Fruit fly (Drosophila melanogaster) whole organism, embryonic: ENCODE results near the gene CG3662.

Experiments
- Asciz ChIP-seq: fragments of 200-800 bp; sonication (Bioruptor generic); optimal IDR thresholded peaks from 2 replicates; lab custom pipeline; 2017; ENCODE audit warnings: missing biosample characterization, mild to moderate bottlenecking, missing genetic modification characterization, missing genetic modification reagents
- Atf6 ChIP-seq: fragments of 200-800 bp; sonication (Bioruptor generic); IDR thresholded peaks from 2 replicates; pipeline ENCODE4 v1.3.6; 2022; ENCODE audit warnings: missing biosample characterization, missing genetic modification characterization
- CG15011 ChIP-seq: fragments of 200-800 bp; sonication (Bioruptor generic); optimal IDR thresholded peaks from 3 replicates; lab custom pipeline; 2018; ENCODE audit warnings: missing biosample characterization, mild to moderate bottlenecking, missing genetic modification characterization
- CG7987 ChIP-seq: fragments of 200-800 bp; sonication (Bioruptor generic); optimal IDR thresholded peaks from 2 replicates; lab custom pipeline; 2018; ENCODE audit warnings: missing biosample characterization, mild to moderate bottlenecking, missing genetic modification characterization, moderate library complexity
- CG8478 ChIP-seq: fragments of >200 bp; optimal IDR thresholded peaks from 2 replicates; lab custom pipeline; 2018

DNA sequence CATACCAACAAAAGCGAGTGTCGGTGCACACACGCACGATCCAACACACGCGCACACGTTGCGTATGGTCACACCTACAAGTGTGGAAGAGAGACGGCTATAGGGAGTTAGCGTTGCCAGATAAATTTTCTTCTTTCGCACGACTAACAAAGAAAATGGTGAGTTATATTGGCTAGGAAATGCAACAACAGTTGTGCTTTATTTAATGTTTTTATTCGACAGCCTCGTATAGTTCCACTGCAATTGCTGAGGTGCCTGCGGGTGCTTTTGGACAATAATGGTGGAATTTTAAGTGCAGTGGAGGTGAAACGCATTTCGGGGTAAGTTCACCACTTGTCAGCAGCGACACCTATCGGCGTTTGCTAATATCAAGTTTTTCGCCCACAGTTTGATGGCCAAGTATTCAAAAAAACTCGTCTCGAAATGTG is 50.3 kb downstream of the CG3662 start:
- no peak for TF ChIP-seq CG15011 (GFP tag; lab: Kevin White, UChicago)
- TF ChIP-seq Asciz (GFP tag; lab: Kevin White, UChicago): no peak
- no peak for TF ChIP-seq CG7987 (GFP tag; lab: Kevin White, UChicago)
- peak; percentile 88 for TF ChIP-seq CG8478 (lab: Kevin White, UChicago)
- no peak; the same call in 1 of the 2 replicates for TF ChIP-seq Atf6 (GFP tag; lab: Robert Waterston, UW)
